Worm (Caenorhabditis elegans) whole organism, young adult: ENCODE measurements around the gene D2096.9.
A peak's percentile ranks its signal among the peaks of the same experiment; 100 is the strongest.

ENCODE experiments used
- B0261.1 ChIP-seq: sonication (generic microtip); optimal IDR thresholded peaks from 2 replicates; lab custom pipeline; 2016; ENCODE audit warnings: mild to moderate bottlenecking, missing genetic modification characterization, moderate library complexity, missing compliant biosample characterization
- F10E7.11 ChIP-seq: sonication (generic microtip); optimal IDR thresholded peaks from 2 replicates; lab custom pipeline; 2017; ENCODE audit warnings: mild to moderate bottlenecking, missing genetic modification characterization, moderate library complexity, missing compliant biosample characterization
- F23B12.7 ChIP-seq: sonication (generic microtip); optimal IDR thresholded peaks from 2 replicates; lab custom pipeline; 2017; ENCODE audit warnings: missing genetic modification characterization, mild to moderate bottlenecking, missing compliant biosample characterization, antibody characterized with exemption, moderate library complexity; ENCODE audit not compliant: insufficient read depth
- F33H1.4 ChIP-seq: fragments of 200-800 bp; sonication (Bioruptor generic); IDR thresholded peaks from 2 replicates; pipeline ENCODE4 v1.3.6; 2022; ENCODE audit warnings: missing genetic modification reagents, missing genetic modification characterization, missing compliant biosample characterization
- T07F8.4 ChIP-seq: sonication (generic microtip); optimal IDR thresholded peaks from 2 replicates; lab custom pipeline; 2016; ENCODE audit warnings: mild to moderate bottlenecking, missing genetic modification characterization, moderate library complexity, missing compliant biosample characterization
- Y95B8A.8 ChIP-seq: fragments of 200-800 bp; sonication (Bioruptor generic); IDR thresholded peaks from 2 replicates; pipeline ENCODE4 v1.3.6; 2022; ENCODE audit warnings: missing genetic modification reagents, missing genetic modification characterization, missing compliant biosample characterization
- aptf-2 ChIP-seq: fragments of 200-800 bp; sonication (Bioruptor generic); conservative IDR thresholded peaks from 2 replicates; pipeline ENCODE4 v1.3.6; 2022; ENCODE audit warnings: missing genetic modification reagents, missing genetic modification characterization, missing compliant biosample characterization
- aptf-3 ChIP-seq: fragments of 200-800 bp; sonication (Bioruptor generic); IDR thresholded peaks from 2 replicates; pipeline ENCODE4 v1.3.6; 2022; ENCODE audit warnings: missing genetic modification characterization, missing compliant biosample characterization
- atf-7 ChIP-seq: sonication (generic microtip); optimal IDR thresholded peaks from 2 replicates; lab custom pipeline; 2017; ENCODE audit warnings: mild to moderate bottlenecking, missing genetic modification characterization, missing compliant biosample characterization
- athp-1 ChIP-seq: sonication (generic microtip); optimal IDR thresholded peaks from 2 replicates; lab custom pipeline; 2017; ENCODE audit warnings: mild to moderate bottlenecking, missing genetic modification characterization, missing compliant biosample characterization
- attf-3 ChIP-seq: fragments of 200-800 bp; sonication (Bioruptor generic); conservative IDR thresholded peaks from 2 replicates; pipeline ENCODE4 v1.3.6; 2022; ENCODE audit warnings: missing genetic modification reagents, missing genetic modification characterization, missing compliant biosample characterization
- ccch-3 ChIP-seq: fragments of 200-800 bp; sonication (Bioruptor generic); optimal IDR thresholded peaks from 2 replicates; lab custom pipeline; 2018; ENCODE audit warnings: mild to moderate bottlenecking, missing genetic modification characterization, missing compliant biosample characterization
- cebp-1 ChIP-seq, 2 experiments: fragments of 200-800 bp in 1 of 2; sonication (Bioruptor generic) in 1 of 2; sonication (generic microtip) in 1 of 2; IDR thresholded peaks in 1 of 2; optimal IDR thresholded peaks in 1 of 2; 2 replicates each; pipeline versions ENCODE4 v1.3.6 to Lab custom; 2017 to 2022; ENCODE audit warnings: missing compliant biosample characterization in 2 of 2, missing genetic modification characterization in 2 of 2, mild to moderate bottlenecking in 1 of 2, missing genetic modification reagents in 1 of 2, moderate library complexity in 1 of 2
- ceh-100 ChIP-seq: fragments of 200-800 bp; sonication (Bioruptor generic); IDR thresholded peaks from 2 replicates; pipeline ENCODE4 v1.3.6; 2022; ENCODE audit warnings: missing genetic modification reagents, missing genetic modification characterization, missing compliant biosample characterization
- ceh-40 ChIP-seq: fragments of 200-800 bp; sonication (Bioruptor generic); IDR thresholded peaks from 2 replicates; pipeline ENCODE4 v1.3.6; 2022; ENCODE audit warnings: missing genetic modification characterization, missing compliant biosample characterization
- ceh-58 ChIP-seq: fragments of 200-800 bp; sonication (Bioruptor generic); IDR thresholded peaks from 2 replicates; pipeline ENCODE4 v1.3.6; 2022; ENCODE audit warnings: missing genetic modification characterization, missing compliant biosample characterization
- dpff-1 ChIP-seq: sonication (generic microtip); optimal IDR thresholded peaks from 2 replicates; lab custom pipeline; 2017; ENCODE audit warnings: mild to moderate bottlenecking, missing genetic modification characterization, missing compliant biosample characterization
- egl-18 ChIP-seq: fragments of 200-800 bp; sonication (Bioruptor generic); IDR thresholded peaks from 2 replicates; pipeline ENCODE4 v1.3.6; 2022; ENCODE audit warnings: missing genetic modification reagents, missing genetic modification characterization, missing compliant biosample characterization
- egl-44 ChIP-seq: fragments of 200-800 bp; sonication (Bioruptor generic); IDR thresholded peaks from 2 replicates; pipeline ENCODE4 v1.3.6; 2022; ENCODE audit warnings: missing genetic modification reagents, missing genetic modification characterization, missing compliant biosample characterization
- egrh-3 ChIP-seq: fragments of 200-800 bp; sonication (Bioruptor generic); IDR thresholded peaks from 2 replicates; pipeline ENCODE4 v1.3.6; 2022; ENCODE audit warnings: missing genetic modification reagents, missing genetic modification characterization, missing compliant biosample characterization
- hmg-1.2 ChIP-seq: fragments of 200-800 bp; sonication (Bioruptor generic); IDR thresholded peaks from 2 replicates; pipeline ENCODE4 v1.3.6; 2022; ENCODE audit warnings: missing genetic modification reagents, missing genetic modification characterization, missing compliant biosample characterization
- lag-1 ChIP-seq: fragments of 200-800 bp; sonication (Bioruptor generic); IDR thresholded peaks from 2 replicates; pipeline ENCODE4 v1.3.6; 2022; ENCODE audit warnings: missing genetic modification reagents, missing genetic modification characterization, missing compliant biosample characterization
- let-526 ChIP-seq: fragments of 200-800 bp; sonication (Bioruptor generic); IDR thresholded peaks from 2 replicates; pipeline ENCODE4 v1.3.6; 2022; ENCODE audit warnings: missing genetic modification reagents, missing genetic modification characterization, missing compliant biosample characterization
- let-607 ChIP-seq, 2 experiments: fragments of 200-800 bp in 1 of 2; sonication (Bioruptor generic) in 1 of 2; sonication (generic microtip) in 1 of 2; optimal IDR thresholded peaks; 2 replicates each; lab custom pipeline; 2016 to 2018; ENCODE audit warnings: mild to moderate bottlenecking in 2 of 2, missing compliant biosample characterization in 2 of 2, missing genetic modification characterization in 2 of 2, moderate library complexity in 2 of 2, missing genotype in 1 of 2
- lin-35 ChIP-seq, 3 experiments: fragments of 150-350 bp in 2 of 3; sonication (generic microtip) in 1 of 3; optimal IDR thresholded peaks; 2 replicates each; lab custom pipeline; 2014 to 2018; ENCODE audit warnings: missing biosample characterization in 3 of 3, missing genetic modification characterization in 3 of 3, missing genetic modification reagents in 3 of 3
- lin-54 ChIP-seq: fragments of 200-800 bp; sonication (Bioruptor generic); optimal IDR thresholded peaks from 2 replicates; lab custom pipeline; 2018; ENCODE audit warnings: mild to moderate bottlenecking, missing genetic modification characterization, missing compliant biosample characterization
- lir-1 ChIP-seq: fragments of 200-800 bp; sonication (Bioruptor generic); conservative IDR thresholded peaks from 2 replicates; pipeline ENCODE4 v1.3.6; 2022; ENCODE audit warnings: missing genetic modification reagents, missing genetic modification characterization, missing compliant biosample characterization
- lsl-1 ChIP-seq: fragments of 200-800 bp; sonication (Bioruptor generic); optimal IDR thresholded peaks from 2 replicates; lab custom pipeline; 2018; ENCODE audit warnings: mild to moderate bottlenecking, missing genetic modification characterization, moderate library complexity, missing compliant biosample characterization
- lsy-27 ChIP-seq: sonication (generic microtip); optimal IDR thresholded peaks from 2 replicates; lab custom pipeline; 2017; ENCODE audit warnings: missing genetic modification characterization, mild to moderate bottlenecking, missing compliant biosample characterization, antibody characterized with exemption, missing genotype, borderline replicate concordance; ENCODE audit not compliant: insufficient read depth
- madf-10 ChIP-seq: sonication (generic microtip); optimal IDR thresholded peaks from 2 replicates; lab custom pipeline; 2016; ENCODE audit warnings: mild to moderate bottlenecking, missing genetic modification characterization, missing compliant biosample characterization
- mxl-1 ChIP-seq: sonication (generic microtip); optimal IDR thresholded peaks from 2 replicates; lab custom pipeline; 2016; ENCODE audit warnings: missing genetic modification characterization, missing compliant biosample characterization
- nfya-1 ChIP-seq: sonication (generic microtip); optimal IDR thresholded peaks from 2 replicates; lab custom pipeline; 2017; ENCODE audit warnings: antibody characterized with exemption, missing compliant biosample characterization, missing genetic modification characterization, borderline replicate concordance; ENCODE audit not compliant: insufficient read depth
- nhr-179 ChIP-seq: sonication (generic microtip); optimal IDR thresholded peaks from 2 replicates; lab custom pipeline; 2016; ENCODE audit warnings: mild to moderate bottlenecking, missing genetic modification characterization, missing compliant biosample characterization
- nhr-80 ChIP-seq: sonication (generic microtip); optimal IDR thresholded peaks from 2 replicates; lab custom pipeline; 2016; ENCODE audit warnings: missing genetic modification characterization, missing compliant biosample characterization
- nhr-90 ChIP-seq: sonication (generic microtip); optimal IDR thresholded peaks from 2 replicates; lab custom pipeline; 2016; ENCODE audit warnings: missing genotype, mild to moderate bottlenecking, missing genetic modification characterization, missing compliant biosample characterization
- rpc-1 ChIP-seq, 2 experiments: fragments of 150-350 bp in 1 of 2; sonication (generic microtip) in 1 of 2; optimal IDR thresholded peaks; 2 replicates each; lab custom pipeline; 2014 to 2018; ENCODE audit warnings: missing biosample characterization in 1 of 2, missing genetic modification characterization in 1 of 2, missing genetic modification reagents in 1 of 2, missing genotype in 1 of 2
- snpc-1.1 ChIP-seq: sonication (generic microtip); optimal IDR thresholded peaks from 2 replicates; lab custom pipeline; 2017; ENCODE audit warnings: missing genetic modification characterization, mild to moderate bottlenecking, missing compliant biosample characterization, antibody characterized with exemption, moderate library complexity, missing genotype, missing genetic modification reagents; ENCODE audit not compliant: insufficient read depth
- sptf-2 ChIP-seq: fragments of 200-800 bp; sonication (Bioruptor generic); optimal IDR thresholded peaks from 2 replicates; lab custom pipeline; 2018; ENCODE audit warnings: mild to moderate bottlenecking, missing genetic modification characterization, missing compliant biosample characterization
- tbx-9 ChIP-seq: sonication (generic microtip); optimal IDR thresholded peaks from 2 replicates; lab custom pipeline; 2016; ENCODE audit warnings: borderline replicate concordance, missing genetic modification characterization, inconsistent platforms, missing compliant biosample characterization
- tlf-1 ChIP-seq: fragments of 200-800 bp; sonication (Bioruptor generic); optimal IDR thresholded peaks from 2 replicates; lab custom pipeline; 2018; ENCODE audit warnings: mild to moderate bottlenecking, missing genetic modification characterization, missing compliant biosample characterization
- xnd-1 ChIP-seq: sonication (generic microtip); optimal IDR thresholded peaks from 2 replicates; lab custom pipeline; 2016; ENCODE audit warnings: missing genotype, missing genetic modification reagents, missing genetic modification characterization, missing compliant biosample characterization
- zim-3 ChIP-seq: sonication (generic microtip); optimal IDR thresholded peaks from 2 replicates; lab custom pipeline; 2017; ENCODE audit warnings: mild to moderate bottlenecking, missing genetic modification characterization, moderate library complexity, missing compliant biosample characterization
- ztf-25 ChIP-seq: fragments of 200-800 bp; sonication (Bioruptor generic); IDR thresholded peaks from 2 replicates; pipeline ENCODE4 v1.3.6; 2022; ENCODE audit warnings: missing genetic modification reagents, missing genetic modification characterization, missing compliant biosample characterization
- ztf-26 ChIP-seq: sonication (generic microtip); optimal IDR thresholded peaks from 2 replicates; lab custom pipeline; 2017; ENCODE audit warnings: missing genetic modification characterization, missing compliant biosample characterization

The D2096.9 gene

ce11 chrIV:8431567-8432458 is 49.2 kb upstream of the D2096.9 start (continued):
- TF ChIP-seq tlf-1 (peak; percentile 63), F23B12.7 (tag; lab: Kevin White, UChicago) (no peak), ccch-3 (no peak), let-607 (tag; optimal IDR thresholded peaks at IDR 0.05; lab: Kevin White, UChicago) (peak; percentile 64 to 89), ztf-26 (tag; lab: Kevin White, UChicago) (peak; percentile 44), lin-54 (GFP tag; lab: Kevin White, UChicago) (peak; percentile 68), T07F8.4 (no peak), xnd-1 (tag; lab: Kevin White, UChicago) (no peak), egl-44 (GFP tag; lab: Robert Waterston, UW) (peak; percentile 87; the same call in 1 of the 2 replicates), lir-1 (peak; percentile 57), aptf-2 (GFP tag; lab: Robert Waterston, UW) (no peak), Y95B8A.8 (GFP tag; lab: Robert Waterston, UW) (peak; percentile 58), cebp-1 (GFP tag; IDR thresholded peaks at IDR 0.05; lab: Robert Waterston, UW) (peak; percentile 79), cebp-1 (tag; optimal IDR thresholded peaks at IDR 0.05; lab: Kevin White, UChicago) (peak; percentile 91), nhr-179 (tag; lab: Kevin White, UChicago) (no peak), ceh-40 (GFP tag; lab: Robert Waterston, UW) (peak; percentile 40; the same call in 1 of the 2 replicates), hmg-1.2 (GFP tag; lab: Robert Waterston, UW) (peak; percentile 62), ceh-58 (0 out of 2 replicates have a peak, but pooled peaks have one; percentile 50), egl-18 (GFP tag; lab: Robert Waterston, UW) (0 out of 2 replicates have a peak, but pooled peaks have one; percentile 25), rpc-1 (optimal IDR thresholded peaks at IDR 0.05; lab: Kevin White, UChicago) (no peak), rpc-1 (tag; optimal IDR thresholded peaks at IDR 0.05; lab: Kevin White, UChicago) (no peak), athp-1 (tag; lab: Kevin White, UChicago) (peak; percentile 55), B0261.1 (tag; lab: Kevin White, UChicago) (no peak), aptf-3 (no peak), nhr-80 (tag; lab: Kevin White, UChicago) (peak; percentile 52), madf-10 (tag; lab: Kevin White, UChicago) (peak; percentile 8), snpc-1.1 (tag; lab: Kevin White, UChicago) (peak; percentile 1), zim-3 (tag; lab: Kevin White, UChicago) (peak; percentile 40), lsy-27 (no peak), F10E7.11 (tag; lab: Kevin White, UChicago) (no peak), F33H1.4 (GFP tag; lab: Robert Waterston, UW) (peak; percentile 48; the same call in 1 of the 2 replicates), lsl-1 (GFP tag; lab: Kevin White, UChicago) (no peak), let-526 (peak; percentile 62; the same call in 1 of the 2 replicates), ceh-100 (peak; percentile 54), lin-35 (GFP tag; optimal IDR thresholded peaks at IDR 0.05; lab: Kevin White, UChicago) (peak in 2 of 3 experiments; percentile 22 to 71), nhr-90 (tag; lab: Kevin White, UChicago) (peak; percentile 31), attf-3 (GFP tag; lab: Robert Waterston, UW) (0 out of 2 replicates have a peak, but pooled peaks have one; percentile 10), sptf-2 (GFP tag; lab: Kevin White, UChicago) (no peak), lag-1 (GFP tag; lab: Robert Waterston, UW) (no peak), dpff-1 (tag; lab: Kevin White, UChicago) (peak; percentile 34), egrh-3 (no peak), mxl-1 (no peak), nfya-1 (no peak), tbx-9 (tag; lab: Kevin White, UChicago) (no peak), ztf-25 (GFP tag; lab: Robert Waterston, UW) (0 out of 2 replicates have a peak, but pooled peaks have one; percentile 14), atf-7 (tag; lab: Kevin White, UChicago) (peak; percentile 14)
